Worm (Caenorhabditis elegans) whole organism, L3 larva: Measurements from ENCODE around the gene F26A1.4.

Experiments used
- ceh-82 ChIP-seq: fragments of 150-350 bp; optimal IDR thresholded peaks from 2 replicates; lab custom pipeline; 2014; ENCODE audit warnings: missing biosample characterization, missing genetic modification characterization
- fkh-10 ChIP-seq: sonication (generic microtip); optimal IDR thresholded peaks from 2 replicates; lab custom pipeline; 2017; ENCODE audit warnings: missing biosample characterization, missing genetic modification reagents, missing genetic modification characterization
- nhr-11 ChIP-seq: fragments of 150-350 bp; optimal IDR thresholded peaks from 2 replicates; lab custom pipeline; 2014; ENCODE audit warnings: missing biosample characterization, missing genetic modification characterization
- nhr-77 ChIP-seq: fragments of 150-350 bp; optimal IDR thresholded peaks from 2 replicates; lab custom pipeline; 2014; ENCODE audit warnings: missing biosample characterization, missing genetic modification characterization
- pqm-1 ChIP-seq: fragments of 150-350 bp; optimal IDR thresholded peaks from 2 replicates; lab custom pipeline; 2017; ENCODE audit warnings: missing biosample characterization, missing genetic modification characterization, inconsistent platforms

DNA sequence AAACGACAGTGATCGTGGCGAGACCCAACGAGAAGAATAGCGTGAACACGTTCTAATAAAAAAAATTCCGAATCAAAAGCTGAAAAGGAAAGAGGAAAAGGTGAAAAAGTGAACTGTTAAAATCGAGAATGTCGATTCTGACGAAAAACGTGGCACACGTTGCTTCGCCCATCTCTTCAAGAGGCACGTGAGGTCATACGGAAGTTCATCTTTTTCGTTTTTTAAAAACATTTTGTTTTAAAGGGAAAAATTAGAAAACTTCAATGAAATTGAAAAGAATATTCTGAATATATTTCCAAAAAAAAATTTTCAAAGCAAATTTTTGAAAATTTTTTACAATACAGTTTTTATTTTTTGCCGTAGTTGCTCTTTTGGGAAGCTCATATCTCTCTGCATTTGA lies 6.1 kb upstream of the F26A1.4 start, which contains the start of gene C38D4.7:
- TF ChIP-seq nhr-11 (tag; lab: Kevin White, UChicago) (no peak), nhr-77 (tag; lab: Kevin White, UChicago) (no peak), ceh-82 (tag; lab: Kevin White, UChicago) (no peak), pqm-1 (no peak), fkh-10 (GFP tag; lab: Kevin White, UChicago) (no peak)
